Worm (Caenorhabditis elegans) whole organism, early embryonic: Measurements from ENCODE around the gene Y56A3A.16.

Source experiments
- B0310.2 ChIP-seq: sonication (generic microtip); optimal IDR thresholded peaks from 2 replicates; lab custom pipeline; 2016; ENCODE audit warnings: mild to moderate bottlenecking, missing genetic modification characterization, missing compliant biosample characterization
- ceh-36 ChIP-seq: sonication (generic microtip); optimal IDR thresholded peaks from 2 replicates; lab custom pipeline; 2016; ENCODE audit warnings: missing genetic modification characterization, inconsistent platforms, missing compliant biosample characterization
- flt-1 ChIP-seq: fragments of 200-800 bp; sonication (Bioruptor generic); IDR thresholded peaks from 2 replicates; pipeline ENCODE4 v1.3.6; 2022; ENCODE audit warnings: missing genetic modification characterization, missing compliant biosample characterization
- hmbx-1 ChIP-seq: sonication (generic microtip); optimal IDR thresholded peaks from 2 replicates; lab custom pipeline; 2016; ENCODE audit warnings: mild to moderate bottlenecking, missing genetic modification characterization, missing compliant biosample characterization
- hmg-4 ChIP-seq: fragments of 200-800 bp; sonication (Bioruptor generic); optimal IDR thresholded peaks from 2 replicates; lab custom pipeline; 2018; ENCODE audit warnings: mild to moderate bottlenecking, missing genetic modification characterization, missing compliant biosample characterization
- hnd-1 ChIP-seq: sonication (generic microtip); optimal IDR thresholded peaks from 2 replicates; lab custom pipeline; 2016; ENCODE audit warnings: missing genetic modification characterization, missing compliant biosample characterization
- sea-1 ChIP-seq: fragments of 200-800 bp; sonication (Bioruptor generic); conservative IDR thresholded peaks from 2 replicates; pipeline ENCODE4 v1.3.6; 2022; ENCODE audit warnings: missing genetic modification characterization, missing compliant biosample characterization
- tbx-11 ChIP-seq: fragments of 200-800 bp; sonication (Bioruptor generic); IDR thresholded peaks from 2 replicates; pipeline ENCODE4 v1.3.6; 2022; ENCODE audit warnings: missing genetic modification characterization, missing compliant biosample characterization
- tbx-37 ChIP-seq: fragments of 200-800 bp; sonication (Bioruptor generic); conservative IDR thresholded peaks from 2 replicates; pipeline ENCODE4 v1.3.6; 2022; ENCODE audit warnings: missing genetic modification reagents, missing genetic modification characterization, missing compliant biosample characterization
- tra-4 ChIP-seq: sonication (generic microtip); optimal IDR thresholded peaks from 2 replicates; lab custom pipeline; 2017; ENCODE audit warnings: missing genetic modification characterization, missing compliant biosample characterization

Gene Y56A3A.16

ce11 chrIII:11861123-11861522 is 53.0 kb downstream of the Y56A3A.16 start:
- no peak for TF ChIP-seq tbx-11 (GFP tag; lab: Robert Waterston, UW)
- TF ChIP-seq tra-4 (tag; lab: Kevin White, UChicago): no peak
- no peak for TF ChIP-seq hmbx-1
- no peak for TF ChIP-seq sea-1 (GFP tag; lab: Robert Waterston, UW)
- no peak for TF ChIP-seq flt-1
- no peak for TF ChIP-seq hmg-4 (GFP tag; lab: Kevin White, UChicago)
- no peak for TF ChIP-seq B0310.2 (tag; lab: Kevin White, UChicago)
- TF ChIP-seq ceh-36: no peak
- TF ChIP-seq tbx-37 (GFP tag; lab: Robert Waterston, UW): no peak
- no peak for TF ChIP-seq hnd-1 (tag; lab: Kevin White, UChicago)
